Fruit fly (Drosophila melanogaster): ENCODE data around the gene sloth1.

The sloth1 gene

dm6 chrX:6985182-6985851 is 25.8 kb upstream of the sloth1 start (continued):
- TF ChIP-seq salr (GFP tag; optimal IDR thresholded peaks at IDR 0.05) (peak; percentile 44 to 79), CG7368 (GFP tag; optimal IDR thresholded peaks at IDR 0.05) (peak; percentile 70), CG6808 (GFP tag; optimal IDR thresholded peaks at IDR 0.05) (peak; percentile 78), fkh (GFP tag; optimal IDR thresholded peaks at IDR 0.05) (peak; percentile 49), CG11294 (GFP tag; IDR thresholded peaks at IDR 0.05) (no peak; the same call in 1 of the 2 replicates), vri (GFP tag; optimal IDR thresholded peaks at IDR 0.05) (peak; percentile 96), acj6 (GFP tag; optimal IDR thresholded peaks at IDR 0.05) (peak; percentile 90), CG6163 (GFP tag; IDR thresholded peaks at IDR 0.05) (peak; percentile 90), spab (GFP tag; optimal IDR thresholded peaks at IDR 0.05) (peak; percentile 79), Hr4 (GFP tag; optimal IDR thresholded peaks at IDR 0.05) (peak; percentile 62), CG3032 (tag; optimal IDR thresholded peaks at IDR 0.05) (peak; percentile 85), dsx (GFP tag; optimal IDR thresholded peaks at IDR 0.05; ENCODE audit: poor library complexity, severe bottlenecking) (peak; percentile 88), Lpt (GFP tag; optimal IDR thresholded peaks at IDR 0.05) (peak; percentile 83), CG16779 (tag; optimal IDR thresholded peaks at IDR 0.05) (peak; percentile 44), CG32006 (GFP tag; optimal IDR thresholded peaks at IDR 0.05) (peak; percentile 80), CG6854 (GFP tag; optimal IDR thresholded peaks at IDR 0.05) (peak; percentile 76), CG9139 (GFP tag; optimal IDR thresholded peaks at IDR 0.05) (peak; percentile 68), CG6792 (GFP tag; optimal IDR thresholded peaks at IDR 0.05) (peak; percentile 92), Ets21C (GFP tag; optimal IDR thresholded peaks at IDR 0.05) (peak; percentile 91), cyc (GFP tag; optimal IDR thresholded peaks at IDR 0.05) (peak; percentile 93), CG10669 (GFP tag; optimal IDR thresholded peaks at IDR 0.05) (peak; percentile 81), dac (GFP tag; optimal IDR thresholded peaks at IDR 0.05) (peak; percentile 55)

- TF ChIP-seq CG6163 (GFP tag; IDR thresholded peaks at IDR 0.05) (no peak), dsx (GFP tag; optimal IDR thresholded peaks at IDR 0.05; ENCODE audit: poor library complexity, severe bottlenecking) (no peak), CG10631 (GFP tag; optimal IDR thresholded peaks at IDR 0.05) (no peak), Gug (GFP tag; IDR thresholded peaks at IDR 0.05) (no peak), ss (GFP tag; optimal IDR thresholded peaks at IDR 0.05) (no peak), svp (GFP tag) (peak; percentile 89), vri (GFP tag; optimal IDR thresholded peaks at IDR 0.05) (peak; percentile 15), Sox14 (GFP tag; optimal IDR thresholded peaks at IDR 0.05) (no peak), eg (GFP tag; IDR thresholded peaks at IDR 0.05) (0 out of 3 replicates have a peak, but pooled peaks have one; percentile 35), fd59A (GFP tag; optimal IDR thresholded peaks at IDR 0.05) (no peak), CG3919 (GFP tag; optimal IDR thresholded peaks at IDR 0.05) (no peak), CG1621 (tag; optimal IDR thresholded peaks at IDR 0.05) (no peak), CG6854 (GFP tag; optimal IDR thresholded peaks at IDR 0.05) (peak; percentile 24), pdm3 (GFP tag; optimal IDR thresholded peaks at IDR 0.05) (no peak), Eip93F (GFP tag; optimal IDR thresholded peaks at IDR 0.05) (no peak), Sox102F (GFP tag; optimal IDR thresholded peaks at IDR 0.05) (no peak), CG6792 (GFP tag; optimal IDR thresholded peaks at IDR 0.05) (no peak), CG32006 (GFP tag; optimal IDR thresholded peaks at IDR 0.05) (peak; percentile 41), Eip78C (GFP tag) (peak; percentile 40), CG4318 (GFP tag; optimal IDR thresholded peaks at IDR 0.05) (no peak), Hr4 (GFP tag; optimal IDR thresholded peaks at IDR 0.05) (peak; percentile 20), CG6808 (GFP tag; optimal IDR thresholded peaks at IDR 0.05) (peak; percentile 16), topi (GFP tag; optimal IDR thresholded peaks at IDR 0.05) (no peak)
Observed at dm6 chrX:6985980-6986827, 25.0 kb upstream of the sloth1 start, which contains the start of gene bou. Gene bou, plus strand, starts transcription at chrX:6986486.
